ENCODE assay signal across 5 fruit fly cellular contexts in genomic region chr3R:5367512-5368169, dm6.
TF ChIP-seq lines count a peak whose summit lies in the region.

No protein-coding gene starts in this region.

- no peak for TF ChIP-seq CTCF in whole organism, embryonic (GFP tag; optimal IDR thresholded peaks at IDR 0.05; lab: Kevin White, UChicago)

TF ChIP-seq in whole organism, adult, 20 proteins besides CTCF, POLR2A, EP300 and RAD21 (continues in another document):
- TF ChIP-seq tj (GFP tag; optimal IDR thresholded peaks at IDR 0.05; lab: Kevin White, UChicago) (peak; percentile 90), toe (GFP tag; optimal IDR thresholded peaks at IDR 0.05; lab: Kevin White, UChicago) (no peak), cnc (optimal IDR thresholded peaks at IDR 0.05; lab: Kevin White, UChicago) (no peak), ovo (GFP tag; optimal IDR thresholded peaks at IDR 0.05; lab: Kevin White, UChicago) (peak; percentile 90), Crg-1 (GFP tag; optimal IDR thresholded peaks at IDR 0.05; lab: Kevin White, UChicago) (no peak), kay (GFP tag; lab: Kevin White, UChicago; ENCODE audit: borderline replicate concordance) (no peak), CG1620 (GFP tag; optimal IDR thresholded peaks at IDR 0.05; lab: Kevin White, UChicago) (no peak), CG5204 (GFP tag; optimal IDR thresholded peaks at IDR 0.05; lab: Kevin White, UChicago) (no peak), cic (GFP tag; optimal IDR thresholded peaks at IDR 0.05; lab: Kevin White, UChicago) (peak; percentile 87), Clk (GFP tag; optimal IDR thresholded peaks at IDR 0.05; lab: Kevin White, UChicago) (no peak), pad (GFP tag; optimal IDR thresholded peaks at IDR 0.05; lab: Kevin White, UChicago) (peak; percentile 59), CG14711 (tag; optimal IDR thresholded peaks at IDR 0.05; lab: Kevin White, UChicago) (no peak), bab1 (GFP tag; optimal IDR thresholded peaks at IDR 0.05; lab: Kevin White, UChicago) (no peak), CG12768 (GFP tag; optimal IDR thresholded peaks at IDR 0.05; lab: Kevin White, UChicago) (peak; percentile 48), CG7101 (tag; optimal IDR thresholded peaks at IDR 0.05; lab: Kevin White, UChicago) (no peak), Hr96 (GFP tag; optimal IDR thresholded peaks at IDR 0.05; lab: Kevin White, UChicago) (no peak), CG33017 (tag; optimal IDR thresholded peaks at IDR 0.05; lab: Kevin White, UChicago) (peak; percentile 48), CG7045 (GFP tag; optimal IDR thresholded peaks at IDR 0.05; lab: Kevin White, UChicago) (peak; percentile 21), Mnt (GFP tag; optimal IDR thresholded peaks at IDR 0.05; lab: Kevin White, UChicago) (no peak)

TF ChIP-seq in whole organism, embryonic, 481 proteins besides CTCF, POLR2A, EP300 and RAD21 (continues in another document):
- no peak for TF ChIP-seq seq (GFP tag; IDR thresholded peaks at IDR 0.05; lab: Robert Waterston, UW)
- TF ChIP-seq knrl (GFP tag; IDR thresholded peaks at IDR 0.05; lab: Robert Waterston, UW; ENCODE audit: partially characterized antibody): no peak
- TF ChIP-seq CG15073 (GFP tag; optimal IDR thresholded peaks at IDR 0.05; lab: Kevin White, UChicago): no peak
- TF ChIP-seq zen (tag; optimal IDR thresholded peaks at IDR 0.05; lab: Kevin White, UChicago): no peak
- no peak for TF ChIP-seq Hr51 (GFP tag; optimal IDR thresholded peaks at IDR 0.05; lab: Kevin White, UChicago)
- no peak for TF ChIP-seq CG11504 (tag; optimal IDR thresholded peaks at IDR 0.05; lab: Kevin White, UChicago)
- TF ChIP-seq dysf (GFP tag; IDR thresholded peaks at IDR 0.05; lab: Robert Waterston, UW): 0 out of 3 replicates have a peak, but pooled peaks have one; percentile 12
- TF ChIP-seq chm (GFP tag; IDR thresholded peaks at IDR 0.05; lab: Robert Waterston, UW): peak; percentile 66
- TF ChIP-seq Chrac-16 (GFP tag; optimal IDR thresholded peaks at IDR 0.05; lab: Kevin White, UChicago): no peak
- TF ChIP-seq nom (GFP tag; optimal IDR thresholded peaks at IDR 0.05; lab: Kevin White, UChicago): peak; percentile 60
- 0 out of 2 replicates have a peak, but pooled peaks have one; percentile 13 for TF ChIP-seq unc-4 (GFP tag; IDR thresholded peaks at IDR 0.05; lab: Robert Waterston, UW; ENCODE audit: partially characterized antibody)
- TF ChIP-seq CG18011 (GFP tag; optimal IDR thresholded peaks at IDR 0.05; lab: Kevin White, UChicago): no peak
- peak; percentile 87 for TF ChIP-seq mirr (GFP tag; optimal IDR thresholded peaks at IDR 0.05; lab: Kevin White, UChicago)
- no peak for TF ChIP-seq CG2129 (GFP tag; IDR thresholded peaks at IDR 0.05; lab: Robert Waterston, UW; ENCODE audit: partially characterized antibody)
- no peak for TF ChIP-seq CG16815 (GFP tag; optimal IDR thresholded peaks at IDR 0.05; lab: Kevin White, UChicago)
- peak; percentile 22 for TF ChIP-seq scrt (GFP tag; optimal IDR thresholded peaks at IDR 0.05; lab: Kevin White, UChicago)
- no peak for TF ChIP-seq Med (GFP tag; lab: Kevin White, UChicago)
- peak; percentile 24; the same call in 1 of the 2 replicates for TF ChIP-seq amos (GFP tag; IDR thresholded peaks at IDR 0.05; lab: Robert Waterston, UW; ENCODE audit: partially characterized antibody)

TF ChIP-seq in whole organism, prepupa, 60 proteins besides CTCF, POLR2A, EP300 and RAD21:
- TF ChIP-seq ss (GFP tag; optimal IDR thresholded peaks at IDR 0.05; lab: Kevin White, UChicago): peak; percentile 50 to 59
- TF ChIP-seq spab (GFP tag; optimal IDR thresholded peaks at IDR 0.05; lab: Kevin White, UChicago): peak; percentile 19
- 0 out of 3 replicates have a peak, but pooled peaks have one; percentile 22 for TF ChIP-seq eg (GFP tag; IDR thresholded peaks at IDR 0.05; lab: Robert Waterston, UW)
- TF ChIP-seq CG11902 (GFP tag; optimal IDR thresholded peaks at IDR 0.05; lab: Kevin White, UChicago): no peak
- peak; percentile 24 for TF ChIP-seq dsx (GFP tag; optimal IDR thresholded peaks at IDR 0.05; lab: Kevin White, UChicago; ENCODE audit: poor library complexity, severe bottlenecking)
- peak; percentile 64 for TF ChIP-seq CG1621 (tag; optimal IDR thresholded peaks at IDR 0.05; lab: Kevin White, UChicago)
- TF ChIP-seq Smox (GFP tag; optimal IDR thresholded peaks at IDR 0.05; lab: Kevin White, UChicago): no peak
- TF ChIP-seq cyc (GFP tag; optimal IDR thresholded peaks at IDR 0.05; lab: Kevin White, UChicago): no peak
- TF ChIP-seq CG6808 (GFP tag; optimal IDR thresholded peaks at IDR 0.05; lab: Kevin White, UChicago): peak; percentile 41
- TF ChIP-seq Blimp-1 (GFP tag; optimal IDR thresholded peaks at IDR 0.05; lab: Kevin White, UChicago): peak; percentile 21
- peak; percentile 67 for TF ChIP-seq Eip78C (GFP tag; lab: Kevin White, UChicago)
- peak; percentile 82 for TF ChIP-seq fkh (GFP tag; optimal IDR thresholded peaks at IDR 0.05; lab: Kevin White, UChicago)
- TF ChIP-seq OdsH (GFP tag; optimal IDR thresholded peaks at IDR 0.05; lab: Kevin White, UChicago): no peak
- no peak for TF ChIP-seq fd85E (GFP tag; optimal IDR thresholded peaks at IDR 0.05; lab: Kevin White, UChicago)
- peak; percentile 69 for TF ChIP-seq CG9139 (GFP tag; optimal IDR thresholded peaks at IDR 0.05; lab: Kevin White, UChicago)
TF ChIP-seq in whole organism, prepupa: peak in this region for 10.

TF ChIP-seq in whole organism, pupa, 21 proteins besides CTCF, POLR2A, EP300 and RAD21:
- TF ChIP-seq CG14655 (GFP tag; optimal IDR thresholded peaks at IDR 0.05; lab: Kevin White, UChicago) (no peak), CG10348 (GFP tag; IDR thresholded peaks at IDR 0.05; lab: Robert Waterston, UW) (no peak), CG9948 (tag; optimal IDR thresholded peaks at IDR 0.05; lab: Kevin White, UChicago) (no peak), Snoo (tag; optimal IDR thresholded peaks at IDR 0.05; lab: Kevin White, UChicago) (no peak), Pif1B (GFP tag; optimal IDR thresholded peaks at IDR 0.05; lab: Kevin White, UChicago) (no peak), CG12605 (GFP tag; IDR thresholded peaks at IDR 0.05; lab: Robert Waterston, UW) (peak; percentile 50; the same call in 1 of the 2 replicates), CG17806 (tag; optimal IDR thresholded peaks at IDR 0.05; lab: Kevin White, UChicago) (no peak), CG4496 (GFP tag; IDR thresholded peaks at IDR 0.05; lab: Robert Waterston, UW) (0 out of 3 replicates have a peak, but pooled peaks have one; percentile 19), CG8159 (tag; optimal IDR thresholded peaks at IDR 0.05; lab: Kevin White, UChicago) (no peak), CG34367 (tag; optimal IDR thresholded peaks at IDR 0.05; lab: Kevin White, UChicago) (no peak), Ets98B (GFP tag; IDR thresholded peaks at IDR 0.05; lab: Robert Waterston, UW) (no peak), rn (GFP tag; IDR thresholded peaks at IDR 0.05; lab: Robert Waterston, UW) (no peak), CG8301 (tag; optimal IDR thresholded peaks at IDR 0.05; lab: Kevin White, UChicago) (no peak), gl (tag; optimal IDR thresholded peaks at IDR 0.05; lab: Kevin White, UChicago) (peak; percentile 31), CG13204 (GFP tag; optimal IDR thresholded peaks at IDR 0.05; lab: Kevin White, UChicago) (peak; percentile 73), fd96Ca (GFP tag; IDR thresholded peaks at IDR 0.05; lab: Robert Waterston, UW) (no peak), EcR (GFP tag; optimal IDR thresholded peaks at IDR 0.05; lab: Kevin White, UChicago) (peak; percentile 86)

TF ChIP-seq in whole organism, wandering third instar larva, 38 proteins besides CTCF, POLR2A, EP300 and RAD21:
- peak; percentile 38 for TF ChIP-seq rgr (GFP tag; optimal IDR thresholded peaks at IDR 0.05; lab: Kevin White, UChicago)
- no peak for TF ChIP-seq pan (optimal IDR thresholded peaks at IDR 0.05; lab: Kevin White, UChicago)
- no peak for TF ChIP-seq tai (GFP tag; optimal IDR thresholded peaks at IDR 0.05; lab: Kevin White, UChicago)
- TF ChIP-seq CrebA (GFP tag; optimal IDR thresholded peaks at IDR 0.05; lab: Kevin White, UChicago; ENCODE audit: borderline replicate concordance): no peak
- TF ChIP-seq fru (GFP tag; optimal IDR thresholded peaks at IDR 0.05; lab: Kevin White, UChicago): no peak
- TF ChIP-seq Rel (GFP tag; optimal IDR thresholded peaks at IDR 0.05; lab: Kevin White, UChicago): no peak
- peak; percentile 63 for TF ChIP-seq Rel (tag; optimal IDR thresholded peaks at IDR 0.05; lab: Kevin White, UChicago)
- no peak for TF ChIP-seq Vsx2 (GFP tag; optimal IDR thresholded peaks at IDR 0.05; lab: Kevin White, UChicago; ENCODE audit: partially characterized antibody)
- TF ChIP-seq Jra (GFP tag; optimal IDR thresholded peaks at IDR 0.05; lab: Kevin White, UChicago): peak; percentile 77
- TF ChIP-seq foxo (GFP tag; optimal IDR thresholded peaks at IDR 0.05; lab: Kevin White, UChicago): no peak
- peak; percentile 43 for TF ChIP-seq h (GFP tag; optimal IDR thresholded peaks at IDR 0.05; lab: Kevin White, UChicago)
- no peak for TF ChIP-seq OdsH (GFP tag; optimal IDR thresholded peaks at IDR 0.05; lab: Kevin White, UChicago)
- no peak for TF ChIP-seq dmrt93B (GFP tag; optimal IDR thresholded peaks at IDR 0.05; lab: Kevin White, UChicago)
- no peak for TF ChIP-seq N (GFP tag; optimal IDR thresholded peaks at IDR 0.05; lab: Kevin White, UChicago)
- no peak for TF ChIP-seq Myc (optimal IDR thresholded peaks at IDR 0.05; lab: Kevin White, UChicago)
- no peak for TF ChIP-seq Dif (GFP tag; optimal IDR thresholded peaks at IDR 0.05; lab: Kevin White, UChicago; ENCODE audit: partially characterized antibody)
- peak; percentile 33 for TF ChIP-seq Hnf4 (GFP tag; optimal IDR thresholded peaks at IDR 0.05; lab: Kevin White, UChicago)
- TF ChIP-seq Hr83 (GFP tag; optimal IDR thresholded peaks at IDR 0.05; lab: Kevin White, UChicago; ENCODE audit: poor library complexity, severe bottlenecking): peak; percentile 98
- no peak for TF ChIP-seq dl (GFP tag; optimal IDR thresholded peaks at IDR 0.05; lab: Kevin White, UChicago; ENCODE audit: insufficient read depth in 1 of 2, partially characterized antibody in 2 of 2)
- TF ChIP-seq HLH106 (tag; optimal IDR thresholded peaks at IDR 0.05; lab: Kevin White, UChicago): peak; percentile 7
- no peak for TF ChIP-seq brk (GFP tag; optimal IDR thresholded peaks at IDR 0.05; lab: Kevin White, UChicago)
- TF ChIP-seq psq (GFP tag; optimal IDR thresholded peaks at IDR 0.05; lab: Kevin White, UChicago): no peak
- no peak for TF ChIP-seq br (GFP tag; optimal IDR thresholded peaks at IDR 0.05; lab: Kevin White, UChicago)
- peak; percentile 15 for TF ChIP-seq CG9705 (GFP tag; optimal IDR thresholded peaks at IDR 0.05; lab: Kevin White, UChicago)
- no peak for TF ChIP-seq sv (GFP tag; optimal IDR thresholded peaks at IDR 0.05; lab: Kevin White, UChicago)
- no peak for TF ChIP-seq Hr78 (GFP tag; optimal IDR thresholded peaks at IDR 0.05; lab: Kevin White, UChicago)
- peak; percentile 14 for TF ChIP-seq Sp1 (GFP tag; optimal IDR thresholded peaks at IDR 0.05; lab: Kevin White, UChicago)
- TF ChIP-seq Dfd (GFP tag; optimal IDR thresholded peaks at IDR 0.05; lab: Kevin White, UChicago): no peak
- TF ChIP-seq woc (GFP tag; optimal IDR thresholded peaks at IDR 0.05; lab: Kevin White, UChicago): no peak
